Worm (Caenorhabditis elegans) whole organism, young adult: Measurements from ENCODE around the gene sipa-1.
A peak's percentile ranks its signal among the peaks of the same experiment; 100 is the strongest.

Experiments
- B0261.1 ChIP-seq: sonication (generic microtip); optimal IDR thresholded peaks from 2 replicates; lab custom pipeline; 2016; ENCODE audit warnings: mild to moderate bottlenecking, missing genetic modification characterization, moderate library complexity, missing compliant biosample characterization
- B0336.3 ChIP-seq: fragments of 200-800 bp; sonication (Bioruptor generic); IDR thresholded peaks from 2 replicates; pipeline ENCODE4 v1.3.6; 2022; ENCODE audit warnings: missing genetic modification characterization, missing compliant biosample characterization
- D2030.7 ChIP-seq: fragments of 200-800 bp; sonication (Bioruptor generic); IDR thresholded peaks from 2 replicates; pipeline ENCODE4 v1.3.6; 2022; ENCODE audit warnings: missing genetic modification reagents, missing genetic modification characterization, missing compliant biosample characterization
- K12H6.12 ChIP-seq: fragments of 200-800 bp; sonication (Bioruptor generic); optimal IDR thresholded peaks from 2 replicates; lab custom pipeline; 2018; ENCODE audit warnings: mild to moderate bottlenecking, missing genetic modification characterization, missing compliant biosample characterization
- T26A5.8 ChIP-seq: sonication (generic microtip); optimal IDR thresholded peaks from 2 replicates; lab custom pipeline; 2016; ENCODE audit warnings: missing genetic modification characterization, missing compliant biosample characterization
- Y95B8A.8 ChIP-seq: fragments of 200-800 bp; sonication (Bioruptor generic); IDR thresholded peaks from 2 replicates; pipeline ENCODE4 v1.3.6; 2022; ENCODE audit warnings: missing genetic modification reagents, missing genetic modification characterization, missing compliant biosample characterization
- ZK185.1 ChIP-seq: sonication (generic microtip); optimal IDR thresholded peaks from 2 replicates; lab custom pipeline; 2016; ENCODE audit warnings: mild to moderate bottlenecking, missing genetic modification characterization, missing compliant biosample characterization; ENCODE audit not compliant: poor library complexity, severe bottlenecking
- atf-7 ChIP-seq: sonication (generic microtip); optimal IDR thresholded peaks from 2 replicates; lab custom pipeline; 2017; ENCODE audit warnings: mild to moderate bottlenecking, missing genetic modification characterization, missing compliant biosample characterization
- bed-1 ChIP-seq: fragments of 200-800 bp; sonication (Bioruptor generic); IDR thresholded peaks from 2 replicates; pipeline ENCODE4 v1.3.6; 2022; ENCODE audit warnings: missing genetic modification reagents, missing genetic modification characterization, missing compliant biosample characterization
- bed-2 ChIP-seq: fragments of 200-800 bp; sonication (Bioruptor generic); IDR thresholded peaks from 2 replicates; pipeline ENCODE4 v1.3.6; 2022; ENCODE audit warnings: missing genetic modification reagents, missing genetic modification characterization, missing compliant biosample characterization
- chd-7 ChIP-seq: sonication (generic microtip); optimal IDR thresholded peaks from 2 replicates; lab custom pipeline; 2016; ENCODE audit warnings: mild to moderate bottlenecking, missing genetic modification characterization, moderate library complexity, missing compliant biosample characterization
- dpff-1 ChIP-seq: sonication (generic microtip); optimal IDR thresholded peaks from 2 replicates; lab custom pipeline; 2017; ENCODE audit warnings: mild to moderate bottlenecking, missing genetic modification characterization, missing compliant biosample characterization
- ets-4 ChIP-seq: fragments of 200-800 bp; sonication (Bioruptor generic); optimal IDR thresholded peaks from 2 replicates; lab custom pipeline; 2018; ENCODE audit warnings: mild to moderate bottlenecking, missing genetic modification characterization, missing compliant biosample characterization
- gei-17 ChIP-seq: fragments of 200-800 bp; sonication (Bioruptor generic); optimal IDR thresholded peaks from 2 replicates; lab custom pipeline; 2018; ENCODE audit warnings: mild to moderate bottlenecking, missing genetic modification characterization, missing compliant biosample characterization
- hmg-1.2 ChIP-seq: fragments of 200-800 bp; sonication (Bioruptor generic); IDR thresholded peaks from 2 replicates; pipeline ENCODE4 v1.3.6; 2022; ENCODE audit warnings: missing genetic modification reagents, missing genetic modification characterization, missing compliant biosample characterization
- hmg-20 ChIP-seq: fragments of 200-800 bp; sonication (Bioruptor generic); IDR thresholded peaks from 2 replicates; pipeline ENCODE4 v1.3.6; 2022; ENCODE audit warnings: missing genetic modification reagents, missing genetic modification characterization, missing compliant biosample characterization
- let-607 ChIP-seq, 2 experiments: fragments of 200-800 bp in 1 of 2; sonication (Bioruptor generic) in 1 of 2; sonication (generic microtip) in 1 of 2; optimal IDR thresholded peaks; 2 replicates each; lab custom pipeline; 2016 to 2018; ENCODE audit warnings: mild to moderate bottlenecking in 2 of 2, missing compliant biosample characterization in 2 of 2, missing genetic modification characterization in 2 of 2, moderate library complexity in 2 of 2, missing genotype in 1 of 2
- lin-40 ChIP-seq: sonication (generic microtip); optimal IDR thresholded peaks from 2 replicates; lab custom pipeline; 2016; ENCODE audit warnings: missing genetic modification characterization, mild to moderate bottlenecking, missing compliant biosample characterization, missing genotype, missing genetic modification reagents
- lin-54 ChIP-seq: fragments of 200-800 bp; sonication (Bioruptor generic); optimal IDR thresholded peaks from 2 replicates; lab custom pipeline; 2018; ENCODE audit warnings: mild to moderate bottlenecking, missing genetic modification characterization, missing compliant biosample characterization
- madf-10 ChIP-seq: sonication (generic microtip); optimal IDR thresholded peaks from 2 replicates; lab custom pipeline; 2016; ENCODE audit warnings: mild to moderate bottlenecking, missing genetic modification characterization, missing compliant biosample characterization
- madf-6 ChIP-seq: fragments of 200-800 bp; sonication (Bioruptor generic); IDR thresholded peaks from 2 replicates; pipeline ENCODE4 v1.3.6; 2022; ENCODE audit warnings: missing genetic modification reagents, missing genetic modification characterization, missing compliant biosample characterization
- nfya-2 ChIP-seq: fragments of 200-800 bp; sonication (Bioruptor generic); IDR thresholded peaks from 2 replicates; pipeline ENCODE4 v1.3.6; 2022; ENCODE audit warnings: missing genetic modification reagents, missing genetic modification characterization, missing compliant biosample characterization
- nhr-80 ChIP-seq: sonication (generic microtip); optimal IDR thresholded peaks from 2 replicates; lab custom pipeline; 2016; ENCODE audit warnings: missing genetic modification characterization, missing compliant biosample characterization
- rcor-1 ChIP-seq: fragments of 200-800 bp; sonication (Bioruptor generic); IDR thresholded peaks from 2 replicates; pipeline ENCODE4 v1.3.6; 2022; ENCODE audit warnings: missing genetic modification reagents, missing genetic modification characterization, missing compliant biosample characterization
- rpc-1 ChIP-seq, 2 experiments: fragments of 150-350 bp in 1 of 2; sonication (generic microtip) in 1 of 2; optimal IDR thresholded peaks; 2 replicates each; lab custom pipeline; 2014 to 2018; ENCODE audit warnings: missing biosample characterization in 1 of 2, missing genetic modification characterization in 1 of 2, missing genetic modification reagents in 1 of 2, missing genotype in 1 of 2
- snpc-1.1 ChIP-seq: sonication (generic microtip); optimal IDR thresholded peaks from 2 replicates; lab custom pipeline; 2017; ENCODE audit warnings: missing genetic modification characterization, mild to moderate bottlenecking, missing compliant biosample characterization, antibody characterized with exemption, moderate library complexity, missing genotype, missing genetic modification reagents; ENCODE audit not compliant: insufficient read depth
- snpc-1.3 ChIP-seq: sonication (generic microtip); optimal IDR thresholded peaks from 2 replicates; lab custom pipeline; 2017; ENCODE audit warnings: missing genetic modification characterization, mild to moderate bottlenecking, missing compliant biosample characterization, antibody characterized with exemption, moderate library complexity, missing genotype, missing genetic modification reagents; ENCODE audit not compliant: insufficient read depth
- snpc-3.4 ChIP-seq: sonication (generic microtip); optimal IDR thresholded peaks from 2 replicates; lab custom pipeline; 2017; ENCODE audit warnings: missing genetic modification characterization, mild to moderate bottlenecking, missing compliant biosample characterization, antibody characterized with exemption, moderate library complexity, missing genotype, missing genetic modification reagents
- snpc-4 ChIP-seq, 5 experiments: fragments of 150-350 bp in 1 of 5; sonication (generic microtip) in 4 of 5; optimal IDR thresholded peaks; 2 replicates each; lab custom pipeline; 2014 to 2018; ENCODE audit warnings: missing genetic modification characterization in 5 of 5, missing biosample characterization in 3 of 5, antibody characterized with exemption in 2 of 5, mild to moderate bottlenecking in 2 of 5, missing compliant biosample characterization in 2 of 5, missing genotype in 2 of 5, moderate library complexity in 2 of 5, missing genetic modification reagents in 1 of 5
- xnd-1 ChIP-seq: sonication (generic microtip); optimal IDR thresholded peaks from 2 replicates; lab custom pipeline; 2016; ENCODE audit warnings: missing genotype, missing genetic modification reagents, missing genetic modification characterization, missing compliant biosample characterization
- ztf-18 ChIP-seq: sonication (generic microtip); optimal IDR thresholded peaks from 2 replicates; lab custom pipeline; 2016; ENCODE audit warnings: missing genotype, mild to moderate bottlenecking, missing genetic modification characterization, missing compliant biosample characterization
- ztf-25 ChIP-seq: fragments of 200-800 bp; sonication (Bioruptor generic); IDR thresholded peaks from 2 replicates; pipeline ENCODE4 v1.3.6; 2022; ENCODE audit warnings: missing genetic modification reagents, missing genetic modification characterization, missing compliant biosample characterization

Gene sipa-1

ce11 chrV:11605227-11605626, 31.9 kb downstream of the sipa-1 start:
- TF ChIP-seq chd-7 (tag; lab: Kevin White, UChicago): no peak
- TF ChIP-seq T26A5.8 (tag; lab: Kevin White, UChicago): no peak
- TF ChIP-seq let-607 (tag; optimal IDR thresholded peaks at IDR 0.05; lab: Kevin White, UChicago): no peak
- no peak for TF ChIP-seq snpc-1.1 (tag; lab: Kevin White, UChicago)
- no peak for TF ChIP-seq hmg-1.2
- no peak for TF ChIP-seq madf-6
- no peak for TF ChIP-seq bed-1 (GFP tag; lab: Robert Waterston, UW)
- no peak for TF ChIP-seq atf-7 (tag; lab: Kevin White, UChicago)
- TF ChIP-seq rpc-1 (optimal IDR thresholded peaks at IDR 0.05; lab: Kevin White, UChicago): no peak
- no peak for TF ChIP-seq rpc-1 (tag; optimal IDR thresholded peaks at IDR 0.05; lab: Kevin White, UChicago)
- TF ChIP-seq rcor-1 (GFP tag; lab: Robert Waterston, UW): no peak
- TF ChIP-seq ets-4 (GFP tag; lab: Kevin White, UChicago): no peak
- TF ChIP-seq, all 124 proteins: peak for 0

ce11 chrV:11604484-11604883, 32.6 kb downstream of the sipa-1 start, which contains the start of gene dhs-20:
TSS of gene dhs-20 (minus strand) at chrV:11604563.
- TF ChIP-seq nhr-80 (tag; lab: Kevin White, UChicago) (peak; percentile 19), madf-10 (tag; lab: Kevin White, UChicago) (no peak)

DNA sequence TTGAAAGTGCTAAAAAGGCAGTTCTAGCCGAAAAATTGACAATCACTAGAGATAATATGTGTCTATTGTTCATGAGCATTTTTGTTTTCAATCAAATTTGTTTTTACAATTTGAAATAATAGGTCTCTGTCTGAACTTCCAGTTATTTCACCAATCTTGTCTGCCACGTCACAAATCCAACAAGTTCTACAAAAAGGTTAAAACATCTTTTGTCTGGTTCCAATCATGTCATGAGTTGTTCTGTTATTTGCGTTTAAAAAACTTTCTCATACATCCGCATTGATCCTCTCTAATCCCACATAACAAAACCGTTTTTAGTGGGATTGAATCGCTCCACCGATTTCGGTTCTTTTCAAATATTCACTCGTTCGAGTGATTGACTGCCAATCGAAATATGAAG, 36.3 kb downstream of the sipa-1 start, which contains the start of gene F35B12.9:
Gene F35B12.9 (plus strand): TSS at position 372 of the 400 bp plus-strand sequence.
- no peak for TF ChIP-seq snpc-3.4 (tag; lab: Kevin White, UChicago)
- TF ChIP-seq snpc-1.3 (tag; lab: Kevin White, UChicago): no peak
- TF ChIP-seq ztf-25 (GFP tag; lab: Robert Waterston, UW): no peak
- TF ChIP-seq nfya-2: no peak
- no peak for TF ChIP-seq B0336.3
- no peak for TF ChIP-seq hmg-20 (GFP tag; lab: Robert Waterston, UW)
- no peak for TF ChIP-seq snpc-4 (GFP tag; optimal IDR thresholded peaks at IDR 0.05; lab: Kevin White, UChicago)
- no peak for TF ChIP-seq snpc-4 (tag; optimal IDR thresholded peaks at IDR 0.05; lab: Kevin White, UChicago)
- TF ChIP-seq xnd-1: no peak
- TF ChIP-seq ZK185.1 (tag; lab: Kevin White, UChicago): no peak
- no peak for TF ChIP-seq gei-17 (GFP tag; lab: Kevin White, UChicago)
- no peak for TF ChIP-seq Y95B8A.8 (GFP tag; lab: Robert Waterston, UW)
- no peak for TF ChIP-seq K12H6.12 (tag; lab: Kevin White, UChicago)
- no peak for TF ChIP-seq rcor-1 (GFP tag; lab: Robert Waterston, UW)
- TF ChIP-seq D2030.7: no peak
- TF ChIP-seq ztf-18 (tag; lab: Kevin White, UChicago): no peak
- TF ChIP-seq lin-54: no peak

ce11 chrV:11598807-11599206, 38.3 kb downstream of the sipa-1 start, which contains the start of gene srx-84:
TSS of gene srx-84 (plus strand) at chrV:11599107.
- TF ChIP-seq dpff-1 (no peak), lin-40 (tag; lab: Kevin White, UChicago) (no peak), B0261.1 (tag; lab: Kevin White, UChicago) (no peak), bed-2 (GFP tag; lab: Robert Waterston, UW) (no peak)
